Fruit fly (Drosophila melanogaster) whole organism, embryonic: Measurements from ENCODE around the gene CG33158.

Experiments
- ATbp ChIP-seq: fragments of 200-800 bp; sonication (Bioruptor generic); optimal IDR thresholded peaks from 2 replicates; lab custom pipeline; 2017; ENCODE audit warnings: missing biosample characterization, mild to moderate bottlenecking, missing genetic modification characterization, missing genetic modification reagents
- Antp ChIP-seq: fragments of 200-800 bp; sonication (Bioruptor generic); optimal IDR thresholded peaks from 3 replicates; lab custom pipeline; 2016; ENCODE audit warnings: missing biosample characterization, missing genetic modification characterization
- CG11093 ChIP-seq: fragments of 200-800 bp; sonication (Bioruptor generic); IDR thresholded peaks from 3 replicates; pipeline ENCODE4 v1.3.6; 2022; ENCODE audit warnings: missing biosample characterization, missing genetic modification characterization
- CG12942 ChIP-seq: fragments of 200-800 bp; sonication (Bioruptor generic); optimal IDR thresholded peaks from 3 replicates; lab custom pipeline; 2016; ENCODE audit warnings: missing biosample characterization, missing genetic modification characterization
- CG13624 ChIP-seq: fragments of 200-800 bp; sonication (Bioruptor generic); optimal IDR thresholded peaks from 2 replicates; lab custom pipeline; 2016; ENCODE audit warnings: missing biosample characterization, missing genetic modification characterization
- CG14965 ChIP-seq: fragments of 200-800 bp; sonication (Bioruptor generic); optimal IDR thresholded peaks from 2 replicates; lab custom pipeline; 2016; ENCODE audit warnings: missing biosample characterization, missing genetic modification characterization, borderline replicate concordance
- CG17186 ChIP-seq: fragments of 200-800 bp; sonication (Bioruptor generic); optimal IDR thresholded peaks from 3 replicates; lab custom pipeline; 2017; ENCODE audit warnings: missing biosample characterization, missing genetic modification reagents, missing genetic modification characterization
- CG17385 ChIP-seq: fragments of 200-800 bp; sonication (Bioruptor generic); optimal IDR thresholded peaks from 3 replicates; lab custom pipeline; 2018; ENCODE audit warnings: missing biosample characterization, mild to moderate bottlenecking, missing genetic modification characterization
- CG1792 ChIP-seq: fragments of 200-800 bp; sonication (Bioruptor generic); optimal IDR thresholded peaks from 2 replicates; lab custom pipeline; 2016; ENCODE audit warnings: missing biosample characterization, missing genetic modification characterization
- CG2120 ChIP-seq: fragments of 200-800 bp; sonication (Bioruptor generic); optimal IDR thresholded peaks from 3 replicates; lab custom pipeline; 2016; ENCODE audit warnings: missing biosample characterization, missing genetic modification characterization
- CG31224 ChIP-seq: fragments of 200-800 bp; sonication (Bioruptor generic); IDR thresholded peaks from 2 replicates; pipeline ENCODE4 v1.3.6; 2022; ENCODE audit warnings: missing biosample characterization, missing genetic modification characterization
- CG31388 ChIP-seq: fragments of 200-800 bp; sonication (Bioruptor generic); optimal IDR thresholded peaks from 2 replicates; lab custom pipeline; 2016; ENCODE audit warnings: missing biosample characterization, missing genetic modification characterization
- CG31441 ChIP-seq: fragments of 200-800 bp; sonication (Bioruptor generic); IDR thresholded peaks from 2 replicates; pipeline ENCODE4 v1.3.6; 2022; ENCODE audit warnings: missing biosample characterization, missing genetic modification characterization
- CG33557 ChIP-seq: fragments of 200-800 bp; sonication (Bioruptor generic); optimal IDR thresholded peaks from 2 replicates; lab custom pipeline; 2019; ENCODE audit warnings: missing biosample characterization, mild to moderate bottlenecking, missing genetic modification characterization, moderate library complexity
- CG42726 ChIP-seq: fragments of 200-800 bp; sonication (Bioruptor generic); IDR thresholded peaks from 2 replicates; pipeline ENCODE4 v1.3.6; 2022; ENCODE audit warnings: missing biosample characterization, missing genetic modification characterization; ENCODE audit not compliant: partially characterized antibody
- CG4360 ChIP-seq: fragments of 200-800 bp; sonication (Bioruptor generic); IDR thresholded peaks from 2 replicates; pipeline ENCODE4 v1.3.6; 2022; ENCODE audit warnings: missing biosample characterization, missing genetic modification characterization
- CG43689 ChIP-seq: fragments of 200-800 bp; sonication (Bioruptor generic); IDR thresholded peaks from 2 replicates; pipeline ENCODE4 v1.3.6; 2022; ENCODE audit warnings: missing biosample characterization, missing genetic modification characterization
- CG4424 ChIP-seq: fragments of 200-800 bp; sonication (Bioruptor generic); optimal IDR thresholded peaks from 3 replicates; lab custom pipeline; 2016; ENCODE audit warnings: missing biosample characterization, missing genetic modification characterization
- CG6175 ChIP-seq: fragments of 200-800 bp; sonication (Bioruptor generic); IDR thresholded peaks from 3 replicates; pipeline ENCODE4 v1.3.6; 2022; ENCODE audit warnings: missing biosample characterization, missing genetic modification characterization
- D19A ChIP-seq: fragments of 200-800 bp; optimal IDR thresholded peaks from 3 replicates; lab custom pipeline; 2019; ENCODE audit warnings: missing biosample characterization, mild to moderate bottlenecking, missing genetic modification characterization, moderate library complexity
- Dfd ChIP-seq, 2 experiments: fragments of >200 bp; optimal IDR thresholded peaks; 2 replicates each; lab custom pipeline; 2017; ENCODE audit warnings: missing biosample characterization in 2 of 2, missing genetic modification characterization in 2 of 2
- Doc2 ChIP-seq: fragments of 200-800 bp; sonication (Bioruptor generic); IDR thresholded peaks from 2 replicates; pipeline ENCODE4 v1.3.6; 2022; ENCODE audit warnings: missing biosample characterization, missing genetic modification characterization
- E2f1 ChIP-seq: fragments of 200-800 bp; sonication (Bioruptor generic); IDR thresholded peaks from 2 replicates; pipeline ENCODE4 v1.3.6; 2022; ENCODE audit warnings: missing biosample characterization, missing genetic modification characterization
- GATAe ChIP-seq: fragments of 200-800 bp; sonication (Bioruptor generic); conservative IDR thresholded peaks from 2 replicates; pipeline ENCODE4 v1.3.6; 2022; ENCODE audit warnings: missing biosample characterization, missing genetic modification characterization
- Lpt ChIP-seq: fragments of >200 bp; optimal IDR thresholded peaks from 2 replicates; lab custom pipeline; 2018; ENCODE audit warnings: missing biosample characterization, missing genetic modification characterization
- Opbp ChIP-seq: fragments of 200-800 bp; sonication (Bioruptor generic); IDR thresholded peaks from 3 replicates; pipeline ENCODE4 v1.3.6; 2022; ENCODE audit warnings: missing biosample characterization, missing genetic modification characterization; ENCODE audit not compliant: partially characterized antibody
- Pdp1 ChIP-seq, 2 experiments: fragments of 200-800 bp; sonication (Bioruptor generic); optimal IDR thresholded peaks; 3 replicates each; lab custom pipeline; 2016; ENCODE audit warnings: missing biosample characterization in 2 of 2, missing genetic modification characterization in 2 of 2, mild to moderate bottlenecking in 1 of 2, moderate library complexity in 1 of 2
- Sry-δ ChIP-seq: fragments of 200-800 bp; sonication (Bioruptor generic); optimal IDR thresholded peaks from 2 replicates; lab custom pipeline; 2016; ENCODE audit warnings: missing biosample characterization, missing genetic modification characterization
- Usf ChIP-seq: fragments of 200-800 bp; sonication (Bioruptor generic); optimal IDR thresholded peaks from 2 replicates; lab custom pipeline; 2017; ENCODE audit warnings: missing genotype, missing biosample characterization, missing genetic modification characterization
- abd-A ChIP-seq: fragments of 200-800 bp; sonication (Bioruptor generic); optimal IDR thresholded peaks from 3 replicates; lab custom pipeline; 2019; ENCODE audit warnings: missing biosample characterization, mild to moderate bottlenecking, missing genetic modification characterization, moderate library complexity
- br ChIP-seq: fragments of >200 bp; optimal IDR thresholded peaks from 2 replicates; lab custom pipeline; 2017
- chif ChIP-seq, 2 experiments: fragments of 200-800 bp; sonication (Bioruptor generic); optimal IDR thresholded peaks; 3 replicates each; lab custom pipeline; 2016; ENCODE audit warnings: missing biosample characterization in 2 of 2, missing genetic modification characterization in 2 of 2
- croc ChIP-seq: fragments of 200-800 bp; sonication (Bioruptor generic); conservative IDR thresholded peaks from 3 replicates; pipeline ENCODE4 v1.3.6; 2022; ENCODE audit warnings: missing biosample characterization, missing genetic modification characterization
- dysf ChIP-seq: fragments of 200-800 bp; sonication (Bioruptor generic); IDR thresholded peaks from 3 replicates; pipeline ENCODE4 v1.3.6; 2022; ENCODE audit warnings: missing biosample characterization, missing genetic modification characterization
- eve ChIP-seq, 2 experiments: fragments of >200 bp; optimal IDR thresholded peaks; 2 replicates each; lab custom pipeline; 2017; ENCODE audit warnings: missing biosample characterization in 2 of 2, missing genetic modification characterization in 2 of 2
- ewg ChIP-seq: fragments of 200-800 bp; sonication (Bioruptor generic); optimal IDR thresholded peaks from 3 replicates; lab custom pipeline; 2017; ENCODE audit warnings: mild to moderate bottlenecking, missing biosample characterization, missing genetic modification reagents, missing genetic modification characterization
- fd96Cb ChIP-seq: fragments of 200-800 bp; sonication (Bioruptor generic); optimal IDR thresholded peaks from 2 replicates; lab custom pipeline; 2018; ENCODE audit warnings: missing biosample characterization, mild to moderate bottlenecking, missing genetic modification characterization, moderate library complexity
- fu2 ChIP-seq: fragments of 200-800 bp; sonication (Bioruptor generic); optimal IDR thresholded peaks from 2 replicates; lab custom pipeline; 2016; ENCODE audit warnings: missing biosample characterization, missing genetic modification characterization
- gsb-n ChIP-seq: fragments of 200-800 bp; sonication (Bioruptor generic); optimal IDR thresholded peaks from 3 replicates; lab custom pipeline; 2018; ENCODE audit warnings: missing biosample characterization, mild to moderate bottlenecking, missing genetic modification characterization
- gt ChIP-seq: fragments of 200-800 bp; sonication (Bioruptor generic); IDR thresholded peaks from 2 replicates; pipeline ENCODE4 v1.3.6; 2022; ENCODE audit warnings: missing biosample characterization, missing genetic modification characterization
- h ChIP-seq: fragments of >200 bp; optimal IDR thresholded peaks from 2 replicates; lab custom pipeline; 2017
- klu ChIP-seq: fragments of 200-800 bp; sonication (Bioruptor generic); IDR thresholded peaks from 2 replicates; pipeline ENCODE4 v1.3.6; 2022; ENCODE audit warnings: missing biosample characterization, missing genetic modification characterization
- lab ChIP-seq: fragments of 200-800 bp; sonication (Bioruptor generic); optimal IDR thresholded peaks from 3 replicates; lab custom pipeline; 2017; ENCODE audit warnings: missing biosample characterization, missing genetic modification characterization, mild to moderate bottlenecking, moderate library complexity, missing genetic modification reagents
- odd ChIP-seq: fragments of 200-800 bp; sonication (Bioruptor generic); optimal IDR thresholded peaks from 2 replicates; lab custom pipeline; 2017; ENCODE audit warnings: missing biosample characterization, mild to moderate bottlenecking, missing genetic modification characterization
- org-1 ChIP-seq: fragments of 200-800 bp; sonication (Bioruptor generic); optimal IDR thresholded peaks from 2 replicates; lab custom pipeline; 2017; ENCODE audit warnings: missing biosample characterization, missing genetic modification characterization
- rib ChIP-seq: fragments of 200-800 bp; sonication (Bioruptor generic); IDR thresholded peaks from 2 replicates; pipeline ENCODE4 v1.3.6; 2022; ENCODE audit warnings: missing biosample characterization, missing genetic modification characterization
- salm ChIP-seq: fragments of 200-800 bp; sonication (Bioruptor generic); optimal IDR thresholded peaks from 2 replicates; lab custom pipeline; 2018; ENCODE audit warnings: missing biosample characterization, mild to moderate bottlenecking, missing genetic modification characterization
- tap ChIP-seq: fragments of 200-800 bp; optimal IDR thresholded peaks from 3 replicates; lab custom pipeline; 2019; ENCODE audit warnings: missing biosample characterization, mild to moderate bottlenecking, missing genetic modification characterization, moderate library complexity
- tna ChIP-seq: fragments of 200-800 bp; sonication (Bioruptor generic); IDR thresholded peaks from 2 replicates; pipeline ENCODE4 v1.3.6; 2022; ENCODE audit warnings: missing biosample characterization, missing genetic modification characterization; ENCODE audit not compliant: partially characterized antibody
- yki ChIP-seq: fragments of >200 bp; optimal IDR thresholded peaks from 3 replicates; lab custom pipeline; 2018
- zen ChIP-seq: fragments of 200-800 bp; sonication (Bioruptor generic); optimal IDR thresholded peaks from 3 replicates; lab custom pipeline; 2018; ENCODE audit warnings: missing biosample characterization, mild to moderate bottlenecking, missing genetic modification characterization, moderate library complexity
- zfh2 ChIP-seq: fragments of 200-800 bp; sonication (Bioruptor generic); optimal IDR thresholded peaks from 2 replicates; lab custom pipeline; 2016; ENCODE audit warnings: missing biosample characterization, missing genetic modification characterization

The CG33158 gene

dm6 chr3L:16533932-16534331, 114.5 kb downstream of the CG33158 start (continued):
- TF ChIP-seq CG4424 (GFP tag; lab: Kevin White, UChicago), result peak; percentile 86
- TF ChIP-seq CG31441 (GFP tag; lab: Robert Waterston, UW), result peak; percentile 88
- peak; percentile 69 for TF ChIP-seq tap (tag; lab: Kevin White, UChicago)
- peak; percentile 70 for TF ChIP-seq croc (GFP tag; lab: Robert Waterston, UW)
- no peak for TF ChIP-seq h
- TF ChIP-seq CG33557, result peak; percentile 59
- TF ChIP-seq CG31388 (GFP tag; lab: Kevin White, UChicago), result peak; percentile 33
- TF ChIP-seq CG42726 (GFP tag; lab: Robert Waterston, UW), result no peak
- peak; percentile 47; the same call in 1 of the 3 replicates for TF ChIP-seq CG11093 (GFP tag; lab: Robert Waterston, UW)
- TF ChIP-seq fu2 (GFP tag; lab: Kevin White, UChicago), result peak; percentile 56
- peak; percentile 64 for TF ChIP-seq Antp (GFP tag; lab: Kevin White, UChicago)
- TF ChIP-seq br, result no peak
- peak; percentile 60 for TF ChIP-seq odd (GFP tag; lab: Kevin White, UChicago)
- no peak for TF ChIP-seq CG4360
- TF ChIP-seq CG17385 (GFP tag; lab: Kevin White, UChicago), result peak; percentile 79
- TF ChIP-seq org-1 (GFP tag; lab: Kevin White, UChicago), result peak; percentile 73
- TF ChIP-seq fd96Cb (tag; lab: Kevin White, UChicago), result peak; percentile 86
- TF ChIP-seq ATbp (GFP tag; lab: Kevin White, UChicago), result peak; percentile 70
- TF ChIP-seq CG1792 (GFP tag; lab: Kevin White, UChicago), result peak; percentile 12
- TF ChIP-seq dysf, result peak; percentile 87
- TF ChIP-seq rib (GFP tag; lab: Robert Waterston, UW), result no peak
- TF ChIP-seq CG31224, result peak; percentile 35; the same call in 1 of the 2 replicates
- peak; percentile 1 for TF ChIP-seq CG14965 (GFP tag; lab: Kevin White, UChicago)
- TF ChIP-seq Doc2 (GFP tag; lab: Robert Waterston, UW), result 0 out of 2 replicates have a peak, but pooled peaks have one; percentile 28
- TF ChIP-seq abd-A, result peak; percentile 37
- TF ChIP-seq Sry-δ (GFP tag; lab: Kevin White, UChicago), result peak; percentile 31
- no peak for TF ChIP-seq yki (lab: Kevin White, UChicago)
- TF ChIP-seq Lpt, result no peak
- TF ChIP-seq ewg, result peak; percentile 72
- TF ChIP-seq eve (GFP tag; optimal IDR thresholded peaks at IDR 0.05; lab: Kevin White, UChicago), result peak in 1 of 2 experiments; percentile 90
- TF ChIP-seq chif (GFP tag; optimal IDR thresholded peaks at IDR 0.05; lab: Kevin White, UChicago), result peak; percentile 78
- TF ChIP-seq Dfd (GFP tag; optimal IDR thresholded peaks at IDR 0.05; lab: Kevin White, UChicago), result no peak
- peak; percentile 49 for TF ChIP-seq CG12942 (GFP tag; lab: Kevin White, UChicago)
- TF ChIP-seq CG17186 (GFP tag; lab: Kevin White, UChicago), result peak; percentile 6
- TF ChIP-seq CG43689 (GFP tag; lab: Robert Waterston, UW), result no peak
- TF ChIP-seq CG2120 (GFP tag; lab: Kevin White, UChicago), result peak; percentile 87
- peak; percentile 58 for TF ChIP-seq CG13624 (GFP tag; lab: Kevin White, UChicago)
- TF ChIP-seq Opbp (GFP tag; lab: Robert Waterston, UW), result no peak
- peak; percentile 76 for TF ChIP-seq zen (tag; lab: Kevin White, UChicago)
- peak; percentile 47 for TF ChIP-seq zfh2 (GFP tag; lab: Kevin White, UChicago)
- peak; percentile 52 for TF ChIP-seq Usf (GFP tag; lab: Kevin White, UChicago)
- peak; percentile 54 for TF ChIP-seq E2f1 (GFP tag; lab: Robert Waterston, UW)
- TF ChIP-seq GATAe (GFP tag; lab: Robert Waterston, UW), result no peak
- peak; percentile 85 for TF ChIP-seq lab (GFP tag; lab: Kevin White, UChicago)
- peak; percentile 81 for TF ChIP-seq D19A
- 0 out of 3 replicates have a peak, but pooled peaks have one; percentile 34 for TF ChIP-seq CG6175 (GFP tag; lab: Robert Waterston, UW)
- TF ChIP-seq Pdp1 (GFP tag; optimal IDR thresholded peaks at IDR 0.05; lab: Kevin White, UChicago), result peak in 1 of 2 experiments; percentile 67
- TF ChIP-seq gsb-n (tag; lab: Kevin White, UChicago), result peak; percentile 72
- peak; percentile 63; the same call in 1 of the 2 replicates for TF ChIP-seq klu (GFP tag; lab: Robert Waterston, UW)
- no peak for TF ChIP-seq tna (GFP tag; lab: Robert Waterston, UW)
- TF ChIP-seq salm (tag; lab: Kevin White, UChicago), result peak; percentile 63
- no peak for TF ChIP-seq gt (GFP tag; lab: Robert Waterston, UW)
